Worm (Caenorhabditis elegans): ENCODE results near the gene dyrb-1.

Gene dyrb-1

ce11 chrII:9141110-9141509 is 34.2 kb upstream of the dyrb-1 start:
- TF ChIP-seq rec-8 (tag; optimal IDR thresholded peaks at IDR 0.05) (no peak), somi-1 (GFP tag; optimal IDR thresholded peaks at IDR 0.05) (no peak), lir-1 (GFP tag; conservative IDR thresholded peaks at IDR 0.05) (no peak), ceh-40 (GFP tag; IDR thresholded peaks at IDR 0.05) (no peak), ztf-6 (GFP tag; IDR thresholded peaks at IDR 0.05) (no peak), K12H6.12 (tag; optimal IDR thresholded peaks at IDR 0.05) (no peak), hlh-12 (tag; optimal IDR thresholded peaks at IDR 0.05) (no peak), fkh-3 (tag; optimal IDR thresholded peaks at IDR 0.05) (no peak), nfya-2 (GFP tag; IDR thresholded peaks at IDR 0.05) (no peak), aptf-2 (GFP tag; conservative IDR thresholded peaks at IDR 0.05) (no peak), snpc-1.3 (tag; optimal IDR thresholded peaks at IDR 0.05; ENCODE audit: insufficient read depth) (no peak), mes-4 (tag; optimal IDR thresholded peaks at IDR 0.05) (no peak), atf-7 (tag; optimal IDR thresholded peaks at IDR 0.05) (no peak), F39B2.1 (GFP tag; IDR thresholded peaks at IDR 0.05) (no peak), xnd-1 (tag; optimal IDR thresholded peaks at IDR 0.05) (no peak), F23B12.7 (tag; optimal IDR thresholded peaks at IDR 0.05; ENCODE audit: insufficient read depth) (no peak)

ce11 chrII:9139172-9139700 is 32.3 kb upstream of the dyrb-1 start, which contains the start of gene Y9C2UA.1:
Gene Y9C2UA.1, plus strand, starts transcription at chrII:9139650.
- TF ChIP-seq madf-10 (tag; optimal IDR thresholded peaks at IDR 0.05) (no peak), somi-1 (GFP tag; optimal IDR thresholded peaks at IDR 0.05) (no peak), hrde-1 (tag; optimal IDR thresholded peaks at IDR 0.05; ENCODE audit: borderline replicate concordance) (no peak), sdz-38 (tag; optimal IDR thresholded peaks at IDR 0.05) (no peak), chd-7 (tag; optimal IDR thresholded peaks at IDR 0.05) (no peak), madf-6 (GFP tag; IDR thresholded peaks at IDR 0.05) (no peak), ceh-79 (tag; optimal IDR thresholded peaks at IDR 0.05) (no peak), aptf-3 (GFP tag; IDR thresholded peaks at IDR 0.05) (no peak), Y53F4B.3 (GFP tag; IDR thresholded peaks at IDR 0.05) (no peak), attf-6 (GFP tag; IDR thresholded peaks at IDR 0.05) (no peak), ceh-91 (GFP tag; IDR thresholded peaks at IDR 0.05) (no peak), aptf-2 (GFP tag; conservative IDR thresholded peaks at IDR 0.05) (no peak), T26A5.8 (tag; optimal IDR thresholded peaks at IDR 0.05) (no peak), pha-4 (tag; optimal IDR thresholded peaks at IDR 0.05) (no peak), Y53G8AR.9 (GFP tag; conservative IDR thresholded peaks at IDR 0.05) (no peak), F52B5.7 (tag; optimal IDR thresholded peaks at IDR 0.05) (no peak), madf-3 (GFP tag; IDR thresholded peaks at IDR 0.05) (no peak), ceh-40 (GFP tag; IDR thresholded peaks at IDR 0.05) (no peak), Y67H2A.10 (GFP tag; conservative IDR thresholded peaks at IDR 0.05) (no peak)

- no peak for TF ChIP-seq lin-40 (tag; optimal IDR thresholded peaks at IDR 0.05)
- no peak for TF ChIP-seq lir-1 (GFP tag; conservative IDR thresholded peaks at IDR 0.05)
- TF ChIP-seq lin-26 (GFP tag; IDR thresholded peaks at IDR 0.05) = no peak
- no peak for TF ChIP-seq pbrm-1 (GFP tag; IDR thresholded peaks at IDR 0.05)
- no peak for TF ChIP-seq ZK185.1 (tag; optimal IDR thresholded peaks at IDR 0.05; ENCODE audit: poor library complexity, severe bottlenecking)
- TF ChIP-seq dox-1 (GFP tag; IDR thresholded peaks at IDR 0.05) = no peak
- TF ChIP-seq madf-6 (GFP tag; IDR thresholded peaks at IDR 0.05) = no peak
These were observed 30.9 kb upstream of the dyrb-1 start, which contains the start of gene C16D2.3 for ce11 chrII:9137803-9138202. Gene C16D2.3, plus strand, starts transcription at chrII:9138103.
